Fruit fly (Drosophila melanogaster) whole organism, embryonic: ENCODE results near the gene mdu.
A peak's percentile ranks its signal among the peaks of the same experiment; 100 is the strongest.

Source experiments
- ATbp ChIP-seq: fragments of 200-800 bp; sonication (Bioruptor generic); optimal IDR thresholded peaks from 2 replicates; lab custom pipeline; 2017; ENCODE audit warnings: missing biosample characterization, mild to moderate bottlenecking, missing genetic modification characterization, missing genetic modification reagents
- Adf1 ChIP-seq: fragments of 200-800 bp; sonication (Bioruptor generic); IDR thresholded peaks from 2 replicates; pipeline ENCODE4 v1.3.6; 2022; ENCODE audit warnings: missing biosample characterization, missing genetic modification characterization
- CG11504 ChIP-seq: fragments of 200-800 bp; sonication (Bioruptor generic); optimal IDR thresholded peaks from 3 replicates; lab custom pipeline; 2019; ENCODE audit warnings: missing biosample characterization, mild to moderate bottlenecking, missing genetic modification characterization, moderate library complexity
- CG11695 ChIP-seq: fragments of 200-800 bp; sonication (Bioruptor generic); IDR thresholded peaks from 3 replicates; pipeline ENCODE4 v1.3.6; 2022; ENCODE audit warnings: missing biosample characterization, missing genetic modification characterization
- CG13894 ChIP-seq: fragments of 200-800 bp; sonication (Bioruptor generic); optimal IDR thresholded peaks from 3 replicates; lab custom pipeline; 2018; ENCODE audit warnings: missing biosample characterization, mild to moderate bottlenecking, missing genetic modification characterization, moderate library complexity
- CG1602 ChIP-seq: fragments of 200-800 bp; sonication (Bioruptor generic); optimal IDR thresholded peaks from 3 replicates; lab custom pipeline; 2016; ENCODE audit warnings: missing biosample characterization, missing genetic modification characterization
- CG16863 ChIP-seq: fragments of 200-800 bp; sonication (Bioruptor generic); optimal IDR thresholded peaks from 3 replicates; lab custom pipeline; 2016; ENCODE audit warnings: missing biosample characterization, missing genetic modification characterization
- CG17361 ChIP-seq: fragments of 200-800 bp; sonication (Bioruptor generic); IDR thresholded peaks from 3 replicates; pipeline ENCODE4 v1.3.6; 2022; ENCODE audit warnings: missing biosample characterization, missing genetic modification characterization
- CG3163 ChIP-seq: fragments of 200-800 bp; sonication (Bioruptor generic); optimal IDR thresholded peaks from 3 replicates; lab custom pipeline; 2016; ENCODE audit warnings: missing biosample characterization, missing genetic modification characterization
- CG33213 ChIP-seq: fragments of 200-800 bp; sonication (Bioruptor generic); optimal IDR thresholded peaks from 3 replicates; lab custom pipeline; 2016; ENCODE audit warnings: missing biosample characterization, missing genetic modification characterization
- CG3726 ChIP-seq: fragments of 200-800 bp; sonication (Bioruptor generic); IDR thresholded peaks from 3 replicates; pipeline ENCODE4, ENCODE4 v1.3.6; 2022; ENCODE audit warnings: missing biosample characterization, missing genetic modification characterization
- CG42726 ChIP-seq: fragments of 200-800 bp; sonication (Bioruptor generic); IDR thresholded peaks from 2 replicates; pipeline ENCODE4 v1.3.6; 2022; ENCODE audit warnings: missing biosample characterization, missing genetic modification characterization; ENCODE audit not compliant: partially characterized antibody
- CG5180 ChIP-seq: fragments of 200-800 bp; sonication (Bioruptor generic); optimal IDR thresholded peaks from 3 replicates; lab custom pipeline; 2017; ENCODE audit warnings: missing biosample characterization, missing genetic modification characterization, mild to moderate bottlenecking, moderate library complexity, missing genetic modification reagents
- CG7357 ChIP-seq: fragments of 200-800 bp; sonication (Bioruptor generic); IDR thresholded peaks from 3 replicates; pipeline ENCODE4 v1.3.6; 2022; ENCODE audit warnings: missing biosample characterization, missing genetic modification characterization
- CG8089 ChIP-seq: fragments of 200-800 bp; sonication (Bioruptor generic); optimal IDR thresholded peaks from 3 replicates; lab custom pipeline; 2016; ENCODE audit warnings: missing biosample characterization, missing genetic modification characterization
- CG8290 ChIP-seq, 3 experiments: fragments of 200-800 bp; sonication (Bioruptor generic); optimal IDR thresholded peaks; 2 replicates each; lab custom pipeline; 2016 to 2019; ENCODE audit warnings: missing biosample characterization in 3 of 3, missing genetic modification characterization in 3 of 3, mild to moderate bottlenecking in 2 of 3, moderate library complexity in 1 of 3
- CG9437 ChIP-seq: fragments of 200-800 bp; sonication (Bioruptor generic); optimal IDR thresholded peaks from 2 replicates; lab custom pipeline; 2018; ENCODE audit warnings: missing biosample characterization, mild to moderate bottlenecking, missing genetic modification characterization
- D19B ChIP-seq: fragments of 200-800 bp; sonication (Bioruptor generic); optimal IDR thresholded peaks from 2 replicates; lab custom pipeline; 2017; ENCODE audit warnings: missing biosample characterization, mild to moderate bottlenecking, missing genetic modification characterization
- Dbx ChIP-seq: fragments of 200-800 bp; sonication (Bioruptor generic); IDR thresholded peaks from 3 replicates; pipeline ENCODE4 v1.3.6; 2022; ENCODE audit warnings: missing biosample characterization, missing genetic modification characterization
- Deaf1 ChIP-seq: fragments of 200-800 bp; optimal IDR thresholded peaks from 3 replicates; lab custom pipeline; 2019; ENCODE audit warnings: missing biosample characterization, mild to moderate bottlenecking, missing genetic modification characterization, moderate library complexity
- HmgD ChIP-seq: fragments of 200-800 bp; sonication (Bioruptor generic); optimal IDR thresholded peaks from 3 replicates; lab custom pipeline; 2016; ENCODE audit warnings: missing biosample characterization, missing genetic modification characterization
- Hmr ChIP-seq: fragments of 200-800 bp; sonication (Bioruptor generic); optimal IDR thresholded peaks from 3 replicates; lab custom pipeline; 2017; ENCODE audit warnings: mild to moderate bottlenecking, missing biosample characterization, missing genetic modification reagents, missing genetic modification characterization
- Oaz ChIP-seq: fragments of 200-800 bp; sonication (Bioruptor generic); IDR thresholded peaks from 2 replicates; pipeline ENCODE4 v1.3.6; 2022; ENCODE audit warnings: missing biosample characterization, missing genetic modification characterization
- Sox102F ChIP-seq: fragments of 200-800 bp; sonication (Bioruptor generic); optimal IDR thresholded peaks from 2 replicates; lab custom pipeline; 2018; ENCODE audit warnings: missing biosample characterization, mild to moderate bottlenecking, missing genetic modification characterization, moderate library complexity
- Sry-δ ChIP-seq: fragments of 200-800 bp; sonication (Bioruptor generic); optimal IDR thresholded peaks from 2 replicates; lab custom pipeline; 2016; ENCODE audit warnings: missing biosample characterization, missing genetic modification characterization
- Taf1 ChIP-seq: fragments of 200-800 bp; sonication (Bioruptor generic); IDR thresholded peaks from 2 replicates; pipeline ENCODE4 v1.3.6; 2022; ENCODE audit warnings: missing biosample characterization, missing genetic modification characterization
- Trl ChIP-seq, 3 experiments: fragments of >200 bp in 2 of 3; fragments of 200-800 bp in 1 of 3; sonication (Bioruptor generic) in 1 of 3; optimal IDR thresholded peaks; 2 replicates in 1 of 3; 3 replicates in 2 of 3; lab custom pipeline; 2016 to 2017; ENCODE audit warnings: missing biosample characterization in 1 of 3, missing genetic modification characterization in 1 of 3
- ara ChIP-seq: fragments of 200-800 bp; sonication (Bioruptor generic); IDR thresholded peaks from 2 replicates; pipeline ENCODE4 v1.3.6; 2022; ENCODE audit warnings: missing biosample characterization, missing genetic modification characterization
- cato ChIP-seq: fragments of 200-800 bp; sonication (Bioruptor generic); optimal IDR thresholded peaks from 2 replicates; lab custom pipeline; 2016; ENCODE audit warnings: missing biosample characterization, missing genetic modification characterization, borderline replicate concordance
- crc ChIP-seq: fragments of 200-800 bp; sonication (Bioruptor generic); optimal IDR thresholded peaks from 2 replicates; lab custom pipeline; 2016; ENCODE audit warnings: missing biosample characterization, missing genetic modification characterization
- crol ChIP-seq: fragments of 200-800 bp; sonication (Bioruptor generic); IDR thresholded peaks from 2 replicates; pipeline ENCODE4 v1.3.6; 2022; ENCODE audit warnings: missing biosample characterization, missing genetic modification characterization
- fu2 ChIP-seq: fragments of 200-800 bp; sonication (Bioruptor generic); optimal IDR thresholded peaks from 2 replicates; lab custom pipeline; 2016; ENCODE audit warnings: missing biosample characterization, missing genetic modification characterization
- grau ChIP-seq: fragments of 200-800 bp; optimal IDR thresholded peaks from 3 replicates; lab custom pipeline; 2019; ENCODE audit warnings: missing biosample characterization, mild to moderate bottlenecking, missing genetic modification characterization, moderate library complexity
- gsb-n ChIP-seq: fragments of 200-800 bp; sonication (Bioruptor generic); optimal IDR thresholded peaks from 3 replicates; lab custom pipeline; 2018; ENCODE audit warnings: missing biosample characterization, mild to moderate bottlenecking, missing genetic modification characterization
- h ChIP-seq: fragments of >200 bp; optimal IDR thresholded peaks from 2 replicates; lab custom pipeline; 2017
- mirr ChIP-seq: fragments of 200-800 bp; sonication (Bioruptor generic); optimal IDR thresholded peaks from 3 replicates; lab custom pipeline; 2018; ENCODE audit warnings: missing biosample characterization, mild to moderate bottlenecking, missing genetic modification characterization
- nau ChIP-seq: fragments of 200-800 bp; sonication (Bioruptor generic); optimal IDR thresholded peaks from 3 replicates; lab custom pipeline; 2017; ENCODE audit warnings: missing biosample characterization, mild to moderate bottlenecking, missing genetic modification characterization, missing genetic modification reagents
- oc ChIP-seq: fragments of 200-800 bp; sonication (Bioruptor generic); optimal IDR thresholded peaks from 2 replicates; lab custom pipeline; 2018; ENCODE audit warnings: missing biosample characterization, mild to moderate bottlenecking, missing genetic modification characterization, moderate library complexity
- onecut ChIP-seq: fragments of 200-800 bp; sonication (Bioruptor generic); IDR thresholded peaks from 2 replicates; pipeline ENCODE4 v1.3.6; 2022; ENCODE audit warnings: missing biosample characterization, missing genetic modification characterization
- rib ChIP-seq: fragments of 200-800 bp; sonication (Bioruptor generic); IDR thresholded peaks from 2 replicates; pipeline ENCODE4 v1.3.6; 2022; ENCODE audit warnings: missing biosample characterization, missing genetic modification characterization
- run ChIP-seq: fragments of 200-800 bp; sonication (Bioruptor generic); optimal IDR thresholded peaks from 3 replicates; lab custom pipeline; 2018; ENCODE audit warnings: missing biosample characterization, mild to moderate bottlenecking, missing genetic modification characterization
- salm ChIP-seq: fragments of 200-800 bp; sonication (Bioruptor generic); optimal IDR thresholded peaks from 2 replicates; lab custom pipeline; 2018; ENCODE audit warnings: missing biosample characterization, mild to moderate bottlenecking, missing genetic modification characterization
- sc ChIP-seq, 3 experiments: fragments of >200 bp in 2 of 3; fragments of 200-800 bp in 1 of 3; sonication (Bioruptor generic) in 1 of 3; optimal IDR thresholded peaks; 2 replicates in 2 of 3; 3 replicates in 1 of 3; lab custom pipeline; 2017; ENCODE audit warnings: mild to moderate bottlenecking in 1 of 3, missing biosample characterization in 1 of 3, missing genetic modification characterization in 1 of 3, missing genetic modification reagents in 1 of 3
- scrt ChIP-seq: fragments of 200-800 bp; sonication (Bioruptor generic); optimal IDR thresholded peaks from 2 replicates; lab custom pipeline; 2018; ENCODE audit warnings: missing biosample characterization, mild to moderate bottlenecking, missing genetic modification characterization, moderate library complexity
- stwl ChIP-seq: fragments of 200-800 bp; sonication (Bioruptor generic); optimal IDR thresholded peaks from 3 replicates; lab custom pipeline; 2018; ENCODE audit warnings: missing biosample characterization, mild to moderate bottlenecking, missing genetic modification characterization, moderate library complexity
- sug ChIP-seq: fragments of 200-800 bp; optimal IDR thresholded peaks from 2 replicates; lab custom pipeline; 2019; ENCODE audit warnings: missing biosample characterization, mild to moderate bottlenecking, missing genetic modification characterization, moderate library complexity
- wek ChIP-seq: fragments of 200-800 bp; sonication (Bioruptor generic); optimal IDR thresholded peaks from 3 replicates; lab custom pipeline; 2018; ENCODE audit warnings: missing biosample characterization, mild to moderate bottlenecking, missing genetic modification characterization, moderate library complexity
- yki ChIP-seq: fragments of >200 bp; optimal IDR thresholded peaks from 3 replicates; lab custom pipeline; 2018
- zfh2 ChIP-seq: fragments of 200-800 bp; sonication (Bioruptor generic); optimal IDR thresholded peaks from 2 replicates; lab custom pipeline; 2016; ENCODE audit warnings: missing biosample characterization, missing genetic modification characterization

Gene mdu

dm6 chrX:12546119-12546518 lies 49.1 kb downstream of the mdu start (continued):
- TF ChIP-seq CG8290 (GFP tag; optimal IDR thresholded peaks at IDR 0.05; lab: Kevin White, UChicago) (no peak), CG8290 (tag; optimal IDR thresholded peaks at IDR 0.05; lab: Kevin White, UChicago) (no peak), mirr (GFP tag; lab: Kevin White, UChicago) (no peak), stwl (tag; lab: Kevin White, UChicago) (no peak), salm (tag; lab: Kevin White, UChicago) (no peak), scrt (GFP tag; lab: Kevin White, UChicago) (no peak), nau (no peak), HmgD (no peak), crol (peak; percentile 34; the same call in 1 of the 2 replicates), CG17361 (GFP tag; lab: Robert Waterston, UW) (no peak), wek (GFP tag; lab: Kevin White, UChicago) (no peak), Sry-δ (GFP tag; lab: Kevin White, UChicago) (no peak), Hmr (GFP tag; lab: Kevin White, UChicago) (no peak), Oaz (GFP tag; lab: Robert Waterston, UW) (no peak), crc (GFP tag; lab: Kevin White, UChicago) (no peak), Dbx (GFP tag; lab: Robert Waterston, UW) (no peak), gsb-n (tag; lab: Kevin White, UChicago) (no peak), oc (tag; lab: Kevin White, UChicago) (no peak), CG42726 (GFP tag; lab: Robert Waterston, UW) (no peak), Trl (optimal IDR thresholded peaks at IDR 0.05; lab: Kevin White, UChicago) (peak; percentile 62 to 77), Trl (GFP tag; optimal IDR thresholded peaks at IDR 0.05; lab: Kevin White, UChicago) (no peak), h (no peak), Adf1 (peak; percentile 50), zfh2 (GFP tag; lab: Kevin White, UChicago) (no peak), CG8089 (GFP tag; lab: Kevin White, UChicago) (no peak), ATbp (GFP tag; lab: Kevin White, UChicago) (no peak), onecut (peak; percentile 77), Taf1 (GFP tag; lab: Robert Waterston, UW) (no peak), CG16863 (no peak), run (tag; lab: Kevin White, UChicago) (no peak), CG5180 (GFP tag; lab: Kevin White, UChicago) (no peak), Sox102F (GFP tag; lab: Kevin White, UChicago) (no peak)

DNA sequence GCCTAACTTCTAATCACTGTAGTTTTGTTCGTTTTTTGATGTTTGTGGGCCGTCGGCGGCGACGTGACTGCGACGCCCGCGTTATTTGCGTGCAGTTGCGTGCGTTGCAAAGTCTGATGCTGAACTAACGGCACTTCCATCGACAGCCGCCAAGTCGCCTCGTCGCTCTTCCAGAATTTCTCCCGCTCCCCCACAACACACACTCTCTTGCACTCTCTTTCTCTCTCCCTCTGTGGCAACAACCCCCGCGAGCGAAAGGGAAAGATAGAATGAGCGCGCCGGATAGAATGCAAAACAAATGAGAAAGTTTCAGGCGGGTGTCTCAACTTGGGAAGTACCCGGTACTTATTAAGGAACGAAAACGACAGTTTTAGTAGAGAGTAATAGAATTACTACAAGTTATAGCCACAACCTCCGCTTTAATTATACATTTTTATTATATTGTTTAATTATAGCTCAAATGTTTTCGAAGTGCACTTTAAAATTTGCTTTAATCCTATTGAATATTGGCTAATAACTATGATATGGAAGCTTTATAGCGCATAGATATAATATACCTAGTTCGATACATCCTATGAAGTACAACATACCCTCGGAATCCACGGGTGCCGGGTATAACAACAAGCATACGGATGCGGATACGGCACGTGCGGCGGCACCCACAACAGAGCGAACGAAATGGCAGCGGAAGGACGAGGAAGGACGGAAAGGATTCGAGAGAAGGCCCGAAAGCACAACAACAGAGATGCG lies 50.0 kb downstream of the mdu start:
- TF ChIP-seq crc (GFP tag; lab: Kevin White, UChicago), result no peak
- peak; percentile 12 for TF ChIP-seq CG1602 (GFP tag; lab: Kevin White, UChicago)
- no peak for TF ChIP-seq rib (GFP tag; lab: Robert Waterston, UW)
- TF ChIP-seq Deaf1 (tag; lab: Kevin White, UChicago), result peak; percentile 56
- TF ChIP-seq CG11504, result peak; percentile 52
- TF ChIP-seq fu2 (GFP tag; lab: Kevin White, UChicago), result no peak
- TF ChIP-seq stwl (tag; lab: Kevin White, UChicago), result no peak
- TF ChIP-seq sug (tag; lab: Kevin White, UChicago), result no peak
- 0 out of 3 replicates have a peak, but pooled peaks have one; percentile 15 for TF ChIP-seq CG7357
- peak; percentile 5 for TF ChIP-seq CG9437 (GFP tag; lab: Kevin White, UChicago)
- TF ChIP-seq grau (tag; lab: Kevin White, UChicago), result peak; percentile 52
- TF ChIP-seq ara (GFP tag; lab: Robert Waterston, UW), result no peak
- TF ChIP-seq yki, result peak; percentile 19
- no peak for TF ChIP-seq CG3726 (GFP tag; lab: Robert Waterston, UW)
- TF ChIP-seq CG3163 (GFP tag; lab: Kevin White, UChicago), result peak; percentile 9
- TF ChIP-seq cato (GFP tag; lab: Kevin White, UChicago), result no peak
- TF ChIP-seq D19B (GFP tag; lab: Kevin White, UChicago), result peak; percentile 97
- TF ChIP-seq CG13894 (tag; lab: Kevin White, UChicago), result peak; percentile 31
- TF ChIP-seq CG11695 (GFP tag; lab: Robert Waterston, UW), result no peak; the same call in 2 of the 3 replicates
- no peak for TF ChIP-seq CG33213 (GFP tag; lab: Kevin White, UChicago)
- no peak for TF ChIP-seq sc (optimal IDR thresholded peaks at IDR 0.05; lab: Kevin White, UChicago)
- TF ChIP-seq sc (GFP tag; optimal IDR thresholded peaks at IDR 0.05; lab: Kevin White, UChicago), result peak; percentile 40
